Worm (Caenorhabditis elegans) whole organism, L3 larva: ENCODE data around the gene patr-1.

Experiments
- R02D3.7 ChIP-seq: fragments of 150-350 bp; optimal IDR thresholded peaks from 2 replicates; lab custom pipeline; 2014; ENCODE audit warnings: missing biosample characterization, missing genetic modification characterization
- ZK546.5 ChIP-seq: sonication (generic microtip); optimal IDR thresholded peaks from 2 replicates; lab custom pipeline; 2017; ENCODE audit warnings: missing biosample characterization, missing genetic modification characterization
- aly-2 ChIP-seq: fragments of 150-350 bp; optimal IDR thresholded peaks from 2 replicates; lab custom pipeline; 2014; ENCODE audit warnings: missing biosample characterization, missing genetic modification characterization
- ama-1 ChIP-seq: fragments of 150-350 bp; optimal IDR thresholded peaks from 2 replicates; lab custom pipeline; 2018
- ceh-16 ChIP-seq: sonication (generic microtip); optimal IDR thresholded peaks from 2 replicates; lab custom pipeline; 2017; ENCODE audit warnings: missing biosample characterization, missing genetic modification characterization
- ceh-28 ChIP-seq: fragments of 150-350 bp; optimal IDR thresholded peaks from 2 replicates; lab custom pipeline; 2014; ENCODE audit warnings: missing biosample characterization, missing genetic modification reagents, missing genetic modification characterization
- ceh-82 ChIP-seq: fragments of 150-350 bp; optimal IDR thresholded peaks from 2 replicates; lab custom pipeline; 2014; ENCODE audit warnings: missing biosample characterization, missing genetic modification characterization
- ceh-9 ChIP-seq: sonication (generic microtip); optimal IDR thresholded peaks from 2 replicates; lab custom pipeline; 2018; ENCODE audit warnings: missing biosample characterization, missing genetic modification characterization
- daf-12 ChIP-seq: fragments of 150-350 bp; optimal IDR thresholded peaks from 2 replicates; lab custom pipeline; 2014; ENCODE audit warnings: missing biosample characterization, missing genetic modification reagents, missing genetic modification characterization
- egl-27 ChIP-seq: sonication (generic microtip); optimal IDR thresholded peaks from 4 replicates; lab custom pipeline; 2017; ENCODE audit warnings: missing biosample characterization, missing genetic modification reagents, missing genetic modification characterization
- egl-5 ChIP-seq: fragments of 150-350 bp; optimal IDR thresholded peaks from 2 replicates; lab custom pipeline; 2017; ENCODE audit warnings: missing biosample characterization, missing genetic modification reagents, missing genetic modification characterization, inconsistent platforms
- elt-1 ChIP-seq: fragments of 150-350 bp; optimal IDR thresholded peaks from 2 replicates; lab custom pipeline; 2014; ENCODE audit warnings: missing biosample characterization, missing genetic modification characterization
- elt-2 ChIP-seq: sonication (generic microtip); optimal IDR thresholded peaks from 2 replicates; lab custom pipeline; 2016; ENCODE audit warnings: missing genetic modification reagents, mild to moderate bottlenecking, missing genetic modification characterization, missing compliant biosample characterization
- elt-3 ChIP-seq, 3 experiments: fragments of 150-350 bp in 1 of 3; sonication (generic microtip) in 2 of 3; optimal IDR thresholded peaks; 2 replicates in 2 of 3; 4 replicates in 1 of 3; lab custom pipeline; 2014 to 2017; ENCODE audit warnings: missing biosample characterization in 3 of 3, missing genetic modification characterization in 3 of 3
- eor-1 ChIP-seq, 2 experiments: fragments of 150-350 bp; optimal IDR thresholded peaks; 2 replicates each; lab custom pipeline; 2014 to 2018; ENCODE audit warnings: missing biosample characterization in 2 of 2, missing genetic modification characterization in 2 of 2
- fkh-10 ChIP-seq: sonication (generic microtip); optimal IDR thresholded peaks from 2 replicates; lab custom pipeline; 2017; ENCODE audit warnings: missing biosample characterization, missing genetic modification reagents, missing genetic modification characterization
- fkh-2 ChIP-seq: fragments of 150-350 bp; optimal IDR thresholded peaks from 2 replicates; lab custom pipeline; 2014; ENCODE audit warnings: missing biosample characterization, missing genetic modification reagents, missing genetic modification characterization
- fos-1 ChIP-seq: fragments of 150-350 bp; optimal IDR thresholded peaks from 2 replicates; lab custom pipeline; 2014; ENCODE audit warnings: missing biosample characterization, missing genetic modification characterization
- hmg-11 ChIP-seq: sonication (generic microtip); optimal IDR thresholded peaks from 2 replicates; lab custom pipeline; 2016; ENCODE audit warnings: missing genetic modification characterization, missing compliant biosample characterization
- jun-1 ChIP-seq: fragments of 150-350 bp; optimal IDR thresholded peaks from 2 replicates; lab custom pipeline; 2014; ENCODE audit warnings: missing biosample characterization, missing genetic modification reagents, missing genetic modification characterization
- lin-15B ChIP-seq: fragments of 150-350 bp; optimal IDR thresholded peaks from 2 replicates; lab custom pipeline; 2014; ENCODE audit warnings: missing biosample characterization, missing genetic modification characterization
- lin-39 ChIP-seq: fragments of 150-350 bp; optimal IDR thresholded peaks from 2 replicates; lab custom pipeline; 2018; ENCODE audit warnings: missing biosample characterization, missing genetic modification reagents, missing genetic modification characterization
- lsy-12 ChIP-seq: sonication (generic microtip); optimal IDR thresholded peaks from 2 replicates; lab custom pipeline; 2016; ENCODE audit warnings: mild to moderate bottlenecking, missing genetic modification characterization, missing compliant biosample characterization
- mdl-1 ChIP-seq: fragments of 150-350 bp; optimal IDR thresholded peaks from 2 replicates; lab custom pipeline; 2014; ENCODE audit warnings: missing biosample characterization, missing genetic modification characterization
- mml-1 ChIP-seq: fragments of 150-350 bp; sonication (generic microtip); optimal IDR thresholded peaks from 3 replicates; lab custom pipeline; 2014; ENCODE audit warnings: missing biosample characterization, missing genetic modification characterization
- nfya-1 ChIP-seq: sonication (generic microtip); optimal IDR thresholded peaks from 2 replicates; lab custom pipeline; 2017; ENCODE audit warnings: missing genetic modification characterization, mild to moderate bottlenecking, missing compliant biosample characterization, antibody characterized with exemption, moderate library complexity; ENCODE audit not compliant: insufficient read depth
- nhr-11 ChIP-seq: fragments of 150-350 bp; optimal IDR thresholded peaks from 2 replicates; lab custom pipeline; 2014; ENCODE audit warnings: missing biosample characterization, missing genetic modification characterization
- nhr-12 ChIP-seq: fragments of 150-350 bp; optimal IDR thresholded peaks from 2 replicates; lab custom pipeline; 2014; ENCODE audit warnings: missing biosample characterization, missing genetic modification characterization
- nhr-23 ChIP-seq: fragments of 150-350 bp; optimal IDR thresholded peaks from 2 replicates; lab custom pipeline; 2014; ENCODE audit warnings: missing biosample characterization, missing genetic modification reagents, missing genetic modification characterization
- nhr-237 ChIP-seq: fragments of 150-350 bp; optimal IDR thresholded peaks from 2 replicates; lab custom pipeline; 2014; ENCODE audit warnings: missing biosample characterization, missing genetic modification characterization
- nhr-25 ChIP-seq: sonication (generic microtip); optimal IDR thresholded peaks from 2 replicates; lab custom pipeline; 2017; ENCODE audit warnings: missing biosample characterization, missing genetic modification characterization
- nhr-28 ChIP-seq: fragments of 150-350 bp; optimal IDR thresholded peaks from 2 replicates; lab custom pipeline; 2014; ENCODE audit warnings: missing biosample characterization, missing genetic modification characterization
- nhr-43 ChIP-seq: sonication (generic microtip); optimal IDR thresholded peaks from 2 replicates; lab custom pipeline; 2016; ENCODE audit warnings: mild to moderate bottlenecking, missing genetic modification characterization, missing compliant biosample characterization; ENCODE audit not compliant: poor library complexity, severe bottlenecking
- nhr-67 ChIP-seq: fragments of 150-350 bp; optimal IDR thresholded peaks from 2 replicates; lab custom pipeline; 2014; ENCODE audit warnings: missing biosample characterization, missing genetic modification characterization
- nhr-76 ChIP-seq: fragments of 150-350 bp; sonication (generic microtip); optimal IDR thresholded peaks from 5 replicates; lab custom pipeline; 2014; ENCODE audit warnings: missing biosample characterization, missing genetic modification characterization
- nhr-77 ChIP-seq: fragments of 150-350 bp; optimal IDR thresholded peaks from 2 replicates; lab custom pipeline; 2014; ENCODE audit warnings: missing biosample characterization, missing genetic modification characterization
- pha-4 ChIP-seq: fragments of 150-350 bp; optimal IDR thresholded peaks from 2 replicates; lab custom pipeline; 2014; ENCODE audit warnings: missing biosample characterization, missing genetic modification reagents, missing genetic modification characterization
- pqm-1 ChIP-seq: fragments of 150-350 bp; optimal IDR thresholded peaks from 2 replicates; lab custom pipeline; 2017; ENCODE audit warnings: missing biosample characterization, missing genetic modification characterization, inconsistent platforms
- sea-2 ChIP-seq: fragments of 150-350 bp; sonication (generic microtip); optimal IDR thresholded peaks from 4 replicates; lab custom pipeline; 2014; ENCODE audit warnings: missing biosample characterization, missing genetic modification reagents, missing genetic modification characterization
- skn-1 ChIP-seq: fragments of 150-350 bp; optimal IDR thresholded peaks from 2 replicates; lab custom pipeline; 2014; ENCODE audit warnings: missing biosample characterization, missing genetic modification characterization
- snpc-4 ChIP-seq: fragments of 150-350 bp; optimal IDR thresholded peaks from 2 replicates; lab custom pipeline; 2014; ENCODE audit warnings: missing biosample characterization, missing genetic modification characterization
- tbx-2 ChIP-seq: sonication (generic microtip); optimal IDR thresholded peaks from 2 replicates; lab custom pipeline; 2016; ENCODE audit warnings: mild to moderate bottlenecking, missing genetic modification characterization, missing compliant biosample characterization
- unc-39 ChIP-seq: sonication (generic microtip); optimal IDR thresholded peaks from 4 replicates; lab custom pipeline; 2017; ENCODE audit warnings: missing biosample characterization, missing genetic modification characterization
- unc-62 ChIP-seq: fragments of 150-350 bp; sonication (generic microtip); optimal IDR thresholded peaks from 4 replicates; lab custom pipeline; 2014; ENCODE audit warnings: missing biosample characterization, missing genetic modification reagents, missing genetic modification characterization
- zag-1 ChIP-seq: fragments of 150-350 bp; optimal IDR thresholded peaks from 2 replicates; lab custom pipeline; 2014; ENCODE audit warnings: missing biosample characterization, missing genetic modification characterization
- ztf-11 ChIP-seq: fragments of 150-350 bp; optimal IDR thresholded peaks from 2 replicates; lab custom pipeline; 2014; ENCODE audit warnings: missing biosample characterization, missing genetic modification characterization
- ztf-4 ChIP-seq: fragments of 150-350 bp; optimal IDR thresholded peaks from 2 replicates; lab custom pipeline; 2014; ENCODE audit warnings: missing biosample characterization, missing genetic modification characterization

patr-1 gene

DNA sequence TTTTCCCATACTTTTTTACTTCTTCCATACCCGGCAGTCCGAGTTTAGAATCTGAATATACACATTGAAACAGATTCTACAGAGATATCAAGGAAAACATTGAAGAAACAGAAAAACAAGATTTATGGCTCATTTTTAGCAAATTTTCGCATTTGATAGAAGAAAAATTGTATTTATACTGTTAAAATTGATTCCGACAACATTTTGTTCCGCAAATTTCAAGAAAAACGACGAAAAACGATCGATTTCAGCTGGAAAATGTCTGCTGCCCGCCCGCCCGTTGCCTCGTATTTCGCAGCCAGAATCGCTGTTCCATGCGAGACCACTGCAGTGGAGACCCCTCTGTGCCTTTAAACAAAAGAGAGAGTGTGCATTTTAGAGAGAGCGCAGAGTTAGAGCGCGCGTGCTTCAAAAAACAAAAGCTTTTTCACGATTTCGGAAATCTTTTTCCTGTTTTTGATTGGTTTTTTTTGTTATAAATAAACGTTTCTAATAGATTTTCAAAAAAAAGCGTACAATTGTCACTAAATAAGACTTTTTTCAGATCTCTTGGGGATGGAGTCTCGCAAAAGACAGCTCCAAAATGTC, at the start of gene patr-1, which contains the start of gene dna-2:
Gene patr-1 (minus strand): TSS at position 51 of the 588 bp plus-strand sequence.
Gene dna-2 (plus strand): TSS at position 538 of the 588 bp plus-strand sequence.
- TF ChIP-seq ceh-28 (tag; lab: Kevin White, UChicago): no peak
- peak; percentile 19 for TF ChIP-seq nhr-43 (tag; lab: Kevin White, UChicago)
- peak; percentile 43 for TF ChIP-seq R02D3.7 (tag; lab: Kevin White, UChicago)
- TF ChIP-seq lin-15B (tag; lab: Kevin White, UChicago): peak; percentile 78
- peak; percentile 85 for TF ChIP-seq nfya-1 (tag; lab: Kevin White, UChicago)
- no peak for TF ChIP-seq nhr-76
- no peak for TF ChIP-seq daf-12 (tag; lab: Kevin White, UChicago)
- no peak for TF ChIP-seq tbx-2 (tag; lab: Kevin White, UChicago)
- no peak for TF ChIP-seq elt-3 (tag; optimal IDR thresholded peaks at IDR 0.05; lab: Kevin White, UChicago)
- peak; percentile 36 for TF ChIP-seq hmg-11 (tag; lab: Kevin White, UChicago)
- no peak for TF ChIP-seq pqm-1 (tag; lab: Kevin White, UChicago)
- no peak for TF ChIP-seq nhr-11 (tag; lab: Kevin White, UChicago)
- TF ChIP-seq ceh-16 (tag; lab: Kevin White, UChicago): no peak
- TF ChIP-seq elt-1 (tag; lab: Kevin White, UChicago): no peak
- no peak for TF ChIP-seq mml-1 (tag; lab: Kevin White, UChicago)
- TF ChIP-seq snpc-4 (tag; lab: Kevin White, UChicago): no peak
- no peak for TF ChIP-seq fkh-10 (GFP tag; lab: Kevin White, UChicago)
- no peak for TF ChIP-seq egl-27
- TF ChIP-seq lsy-12: no peak
- TF ChIP-seq zag-1: no peak
- no peak for TF ChIP-seq eor-1 (tag; optimal IDR thresholded peaks at IDR 0.05; lab: Kevin White, UChicago)
- TF ChIP-seq unc-62 (GFP tag; lab: Kevin White, UChicago): no peak
- no peak for TF ChIP-seq aly-2
- TF ChIP-seq elt-2 (tag; lab: Kevin White, UChicago): peak; percentile 31
- no peak for TF ChIP-seq ZK546.5 (tag; lab: Kevin White, UChicago)
- TF ChIP-seq fkh-2: no peak
- TF ChIP-seq egl-5 (tag; lab: Kevin White, UChicago): peak; percentile 5
- peak; percentile 45 for TF ChIP-seq skn-1 (tag; lab: Kevin White, UChicago)
- no peak for TF ChIP-seq ceh-9 (tag; lab: Kevin White, UChicago)
- no peak for TF ChIP-seq ama-1 (lab: Kevin White, UChicago)
- no peak for TF ChIP-seq nhr-77 (tag; lab: Kevin White, UChicago)
- no peak for TF ChIP-seq nhr-237
- TF ChIP-seq nhr-28 (tag; lab: Kevin White, UChicago): no peak
- TF ChIP-seq lin-39: peak; percentile 24
- no peak for TF ChIP-seq mdl-1 (tag; lab: Kevin White, UChicago)
- TF ChIP-seq nhr-23: peak; percentile 48
- no peak for TF ChIP-seq ztf-11
- no peak for TF ChIP-seq sea-2 (GFP tag; lab: Kevin White, UChicago)
- TF ChIP-seq nhr-25: peak; percentile 49
- TF ChIP-seq nhr-67: no peak
- no peak for TF ChIP-seq jun-1 (tag; lab: Kevin White, UChicago)
- TF ChIP-seq unc-39 (tag; lab: Kevin White, UChicago): no peak
- TF ChIP-seq pha-4 (tag; lab: Kevin White, UChicago): peak; percentile 77
- TF ChIP-seq nhr-12 (tag; lab: Kevin White, UChicago): no peak
- TF ChIP-seq ceh-82 (tag; lab: Kevin White, UChicago): no peak
- no peak for TF ChIP-seq fos-1 (tag; lab: Kevin White, UChicago)
- TF ChIP-seq ztf-4 (tag; lab: Kevin White, UChicago): no peak
